Fruit fly (Drosophila melanogaster) whole organism, wandering third instar larva: ENCODE data around the gene nsl1.

Source experiments
- Myc ChIP-seq: fragments of >200 bp; optimal IDR thresholded peaks from 2 replicates; lab custom pipeline; 2017
- Sp1 ChIP-seq: fragments of 200-800 bp; sonication (Bioruptor generic); optimal IDR thresholded peaks from 3 replicates; lab custom pipeline; 2019; ENCODE audit warnings: missing biosample characterization, mild to moderate bottlenecking, missing genetic modification characterization, moderate library complexity

- TF ChIP-seq Sp1 (GFP tag; lab: Kevin White, UChicago) (no peak), Myc (no peak)
These were observed 31.9 kb downstream of the nsl1 start, which contains the start of gene CG4576 for dm6 chr3R:15825521-15825920.
